Fruit fly (Drosophila melanogaster): Measurements from ENCODE around the gene CG13838.

DNA sequence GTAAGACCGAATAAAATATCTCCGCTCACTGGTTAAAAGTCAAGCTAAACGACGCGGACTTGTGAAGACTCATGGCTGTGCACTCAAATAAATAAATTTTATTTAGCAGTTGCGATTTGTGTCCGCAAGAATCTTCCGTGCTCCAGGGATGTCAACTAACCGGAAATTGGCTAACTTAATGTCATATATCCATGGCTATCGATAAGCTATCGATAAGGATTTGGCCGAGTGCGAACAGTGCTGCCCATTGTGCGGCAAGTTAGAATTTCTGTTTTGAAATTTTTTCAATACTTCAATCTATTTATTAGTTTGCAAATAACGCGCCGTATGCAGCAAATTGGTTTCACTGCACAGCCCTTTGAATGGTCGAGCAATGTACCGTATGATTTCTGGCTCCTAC lies 11.9 kb downstream of the CG13838 start, which contains the start of gene p53:
- no peak for TF ChIP-seq EcR (GFP tag; optimal IDR thresholded peaks at IDR 0.05)
- no peak for TF ChIP-seq psq (optimal IDR thresholded peaks at IDR 0.05)
- no peak for TF ChIP-seq Dll (optimal IDR thresholded peaks at IDR 0.05)
- TF ChIP-seq CG8478 (optimal IDR thresholded peaks at IDR 0.05) = no peak
- TF ChIP-seq usp (GFP tag; optimal IDR thresholded peaks at IDR 0.05) = no peak

Data from whole organism.